Fruit fly (Drosophila melanogaster) whole organism, prepupa: ENCODE data around the gene alpha-Est2.

ENCODE experiments used
- Blimp-1 ChIP-seq: fragments of 200-800 bp; sonication (Bioruptor generic); optimal IDR thresholded peaks from 3 replicates; lab custom pipeline; 2017; ENCODE audit warnings: missing biosample characterization, missing genetic modification characterization, mild to moderate bottlenecking, moderate library complexity, missing genetic modification reagents
- CG15336 ChIP-seq: fragments of 200-800 bp; sonication (Bioruptor generic); IDR thresholded peaks from 2 replicates; pipeline ENCODE4 v1.3.6; 2022; ENCODE audit warnings: missing biosample characterization, missing genetic modification characterization
- CG8319 ChIP-seq: fragments of 200-800 bp; sonication (Bioruptor generic); optimal IDR thresholded peaks from 3 replicates; lab custom pipeline; 2016; ENCODE audit warnings: missing biosample characterization, missing genetic modification characterization
- CG8632 ChIP-seq: fragments of 200-800 bp; sonication (Bioruptor generic); optimal IDR thresholded peaks from 3 replicates; lab custom pipeline; 2016; ENCODE audit warnings: missing biosample characterization, missing genetic modification characterization
- Eip78C ChIP-seq: fragments of 200-800 bp; sonication (Bioruptor generic); peaks from one replicate; lab custom pipeline; 2016; ENCODE audit warnings: missing biosample characterization, missing genetic modification characterization
- Eip93F ChIP-seq: fragments of 200-800 bp; sonication (Bioruptor generic); optimal IDR thresholded peaks from 2 replicates; lab custom pipeline; 2016; ENCODE audit warnings: missing biosample characterization, mild to moderate bottlenecking, missing genetic modification characterization
- Ets21C ChIP-seq: fragments of 200-800 bp; sonication (Bioruptor generic); optimal IDR thresholded peaks from 3 replicates; lab custom pipeline; 2016; ENCODE audit warnings: missing biosample characterization, missing genetic modification characterization
- OdsH ChIP-seq: fragments of 200-800 bp; sonication (Bioruptor generic); optimal IDR thresholded peaks from 3 replicates; lab custom pipeline; 2016; ENCODE audit warnings: missing biosample characterization, missing genetic modification characterization
- Sox102F ChIP-seq: fragments of 200-800 bp; sonication (Bioruptor generic); optimal IDR thresholded peaks from 2 replicates; lab custom pipeline; 2016; ENCODE audit warnings: missing biosample characterization, mild to moderate bottlenecking, missing genetic modification characterization
- Sox15 ChIP-seq: fragments of 200-800 bp; sonication (Bioruptor generic); optimal IDR thresholded peaks from 3 replicates; lab custom pipeline; 2016; ENCODE audit warnings: missing biosample characterization, missing genetic modification characterization
- achi ChIP-seq: fragments of 200-800 bp; sonication (Bioruptor generic); optimal IDR thresholded peaks from 3 replicates; lab custom pipeline; 2016; ENCODE audit warnings: missing biosample characterization, missing genetic modification characterization
- acj6 ChIP-seq: fragments of 200-800 bp; sonication (Bioruptor generic); optimal IDR thresholded peaks from 3 replicates; lab custom pipeline; 2016; ENCODE audit warnings: missing biosample characterization, missing genetic modification characterization
- fkh ChIP-seq: fragments of 200-800 bp; sonication (Bioruptor generic); optimal IDR thresholded peaks from 3 replicates; lab custom pipeline; 2017; ENCODE audit warnings: missing biosample characterization, mild to moderate bottlenecking, missing genetic modification characterization, moderate library complexity
- svp ChIP-seq: fragments of 200-800 bp; sonication (Bioruptor generic); peaks from one replicate; lab custom pipeline; 2016; ENCODE audit warnings: missing biosample characterization, missing genetic modification characterization

DNA sequence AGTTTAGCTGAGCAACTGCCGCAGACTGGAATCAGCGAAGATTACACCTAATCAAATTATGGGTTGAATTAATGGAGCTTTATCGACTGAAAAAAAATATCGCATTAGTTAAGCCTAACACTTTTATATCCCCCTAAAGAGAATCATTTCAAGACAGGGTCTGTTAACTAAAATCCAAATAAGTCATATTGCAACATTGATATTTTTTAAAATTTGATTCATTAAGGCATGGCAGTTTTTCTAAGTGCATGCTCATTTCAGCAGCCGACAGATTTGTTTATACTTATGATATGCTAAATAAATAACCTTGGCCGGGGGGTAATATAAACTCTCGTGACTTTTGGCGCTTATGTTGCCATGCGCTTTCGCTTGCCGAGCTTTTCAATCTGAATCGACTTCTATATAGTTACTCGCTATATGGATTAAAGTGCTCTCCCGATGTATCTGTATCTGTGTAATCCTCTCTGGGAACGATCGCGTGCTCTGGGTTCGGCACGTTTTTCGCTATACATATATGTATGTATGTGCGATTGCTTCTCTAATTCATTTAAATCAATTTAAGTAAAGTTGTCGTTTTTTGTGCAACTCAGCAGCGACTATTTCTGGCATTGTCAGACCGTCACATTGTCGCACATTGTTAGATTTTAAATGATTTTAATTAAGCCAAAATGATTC, 35.2 kb upstream of the alpha-Est2 start:
- TF ChIP-seq svp (GFP tag; lab: Kevin White, UChicago) (peak; percentile 17), Eip93F (GFP tag; lab: Kevin White, UChicago) (no peak), achi (GFP tag; lab: Kevin White, UChicago) (no peak), Sox15 (GFP tag; lab: Kevin White, UChicago) (no peak), fkh (peak; percentile 86), acj6 (peak; percentile 37), CG8632 (GFP tag; lab: Kevin White, UChicago) (no peak), Blimp-1 (GFP tag; lab: Kevin White, UChicago) (no peak), Ets21C (no peak), CG15336 (peak; percentile 51), Sox102F (GFP tag; lab: Kevin White, UChicago) (peak; percentile 1), Eip78C (GFP tag; lab: Kevin White, UChicago) (peak; percentile 73), CG8319 (GFP tag; lab: Kevin White, UChicago) (no peak), OdsH (peak; percentile 27)
